4 fruit fly cellular contexts compared by ENCODE assay signal in the genomic region with DNA sequence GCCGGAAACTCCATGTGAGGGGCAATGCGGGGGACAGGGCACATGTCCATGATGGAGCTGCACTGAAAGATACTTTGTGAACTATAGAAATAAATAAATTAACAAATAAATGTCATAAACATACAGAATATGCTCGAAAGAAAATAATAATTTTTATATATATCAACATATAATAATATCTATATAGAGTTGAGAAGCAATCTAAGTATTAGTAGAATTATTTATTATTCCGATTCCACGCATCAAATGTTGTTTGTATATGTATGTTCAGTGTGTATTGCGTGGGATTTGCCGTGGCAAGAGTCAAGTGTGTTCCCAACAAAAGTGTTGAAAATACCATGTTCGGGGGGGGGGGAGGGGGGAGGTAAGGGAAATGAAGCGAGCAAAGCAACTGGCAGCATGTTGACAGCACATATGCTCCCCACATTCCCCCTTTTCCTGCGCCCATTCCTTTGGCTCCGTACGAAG.
A peak's percentile ranks its signal among the peaks of the same experiment; 100 is the strongest.
TF ChIP-seq lines count a peak whose summit lies in the region.

No protein-coding gene starts in this region.

- no peak for TF ChIP-seq CTCF in whole organism, embryonic (GFP tag; optimal IDR thresholded peaks at IDR 0.05; lab: Kevin White, UChicago)

TF ChIP-seq in whole organism, embryonic, 481 proteins besides CTCF, POLR2A, EP300 and RAD21 (continues in another document):
- TF ChIP-seq grau (tag; optimal IDR thresholded peaks at IDR 0.05; lab: Kevin White, UChicago) (peak; percentile 42), Blimp-1 (GFP tag; optimal IDR thresholded peaks at IDR 0.05; lab: Kevin White, UChicago) (peak; percentile 52), gce (GFP tag; IDR thresholded peaks at IDR 0.05; lab: Robert Waterston, UW) (no peak), Ptx1 (GFP tag; IDR thresholded peaks at IDR 0.05; lab: Robert Waterston, UW) (peak; percentile 51; the same call in 1 of the 2 replicates), tll (GFP tag; optimal IDR thresholded peaks at IDR 0.05; lab: Kevin White, UChicago) (no peak), CG16813 (GFP tag; IDR thresholded peaks at IDR 0.05; lab: Robert Waterston, UW; ENCODE audit: partially characterized antibody) (no peak), jing (GFP tag; optimal IDR thresholded peaks at IDR 0.05; lab: Kevin White, UChicago) (no peak), CG17829 (tag; optimal IDR thresholded peaks at IDR 0.05; lab: Kevin White, UChicago) (peak; percentile 66), CG8924 (tag; optimal IDR thresholded peaks at IDR 0.05; lab: Kevin White, UChicago) (peak; percentile 32), ac (GFP tag; optimal IDR thresholded peaks at IDR 0.05; lab: Kevin White, UChicago) (no peak), CG13424 (tag; optimal IDR thresholded peaks at IDR 0.05; lab: Kevin White, UChicago) (peak; percentile 6), peb (GFP tag; IDR thresholded peaks at IDR 0.05; lab: Robert Waterston, UW) (no peak), zfh2 (GFP tag; optimal IDR thresholded peaks at IDR 0.05; lab: Kevin White, UChicago) (no peak), Xrp1 (GFP tag; IDR thresholded peaks at IDR 0.05; lab: Robert Waterston, UW) (peak; percentile 70), ewg (GFP tag; optimal IDR thresholded peaks at IDR 0.05; lab: Kevin White, UChicago) (peak; percentile 13), CG14441 (GFP tag; IDR thresholded peaks at IDR 0.05; lab: Robert Waterston, UW) (no peak), CG10959 (GFP tag; IDR thresholded peaks at IDR 0.05; lab: Robert Waterston, UW) (no peak), Dp (GFP tag; optimal IDR thresholded peaks at IDR 0.05; lab: Kevin White, UChicago) (no peak), CG7556 (GFP tag; optimal IDR thresholded peaks at IDR 0.05; lab: Kevin White, UChicago) (peak; percentile 24), tgo (GFP tag; IDR thresholded peaks at IDR 0.05; lab: Robert Waterston, UW) (no peak), BEAF-32 (GFP tag; optimal IDR thresholded peaks at IDR 0.05; lab: Kevin White, UChicago) (no peak), Antp (GFP tag; optimal IDR thresholded peaks at IDR 0.05; lab: Kevin White, UChicago) (no peak)

TF ChIP-seq in whole organism, prepupa, 60 proteins besides CTCF, POLR2A, EP300 and RAD21 (continues in another document):
- TF ChIP-seq Blimp-1 (GFP tag; optimal IDR thresholded peaks at IDR 0.05; lab: Kevin White, UChicago) (no peak), CG32006 (GFP tag; optimal IDR thresholded peaks at IDR 0.05; lab: Kevin White, UChicago) (peak; percentile 61), CG15336 (GFP tag; IDR thresholded peaks at IDR 0.05; lab: Robert Waterston, UW) (peak; percentile 69), achi (GFP tag; optimal IDR thresholded peaks at IDR 0.05; lab: Kevin White, UChicago) (peak; percentile 28), CG8119 (GFP tag; IDR thresholded peaks at IDR 0.05; lab: Robert Waterston, UW) (peak; percentile 62; the same call in 2 of the 3 replicates), salr (GFP tag; optimal IDR thresholded peaks at IDR 0.05; lab: Kevin White, UChicago) (no peak), CG10631 (GFP tag; optimal IDR thresholded peaks at IDR 0.05; lab: Kevin White, UChicago) (peak; percentile 38), Ets21C (GFP tag; optimal IDR thresholded peaks at IDR 0.05; lab: Kevin White, UChicago) (no peak), CG4318 (GFP tag; optimal IDR thresholded peaks at IDR 0.05; lab: Kevin White, UChicago) (no peak), CG16779 (tag; optimal IDR thresholded peaks at IDR 0.05; lab: Kevin White, UChicago) (no peak), lz (GFP tag; optimal IDR thresholded peaks at IDR 0.05; lab: Kevin White, UChicago) (no peak), CG31627 (GFP tag; optimal IDR thresholded peaks at IDR 0.05; lab: Kevin White, UChicago) (no peak), fd59A (GFP tag; optimal IDR thresholded peaks at IDR 0.05; lab: Kevin White, UChicago) (peak; percentile 3), CG3919 (GFP tag; optimal IDR thresholded peaks at IDR 0.05; lab: Kevin White, UChicago) (peak; percentile 29), CG8319 (GFP tag; optimal IDR thresholded peaks at IDR 0.05; lab: Kevin White, UChicago) (no peak), CG11902 (GFP tag; optimal IDR thresholded peaks at IDR 0.05; lab: Kevin White, UChicago) (no peak), CG10669 (GFP tag; optimal IDR thresholded peaks at IDR 0.05; lab: Kevin White, UChicago) (peak; percentile 17), ss (GFP tag; optimal IDR thresholded peaks at IDR 0.05; lab: Kevin White, UChicago) (peak in 1 of 2 experiments; percentile 28), fkh (GFP tag; optimal IDR thresholded peaks at IDR 0.05; lab: Kevin White, UChicago) (no peak), fd85E (GFP tag; optimal IDR thresholded peaks at IDR 0.05; lab: Kevin White, UChicago) (no peak), acj6 (GFP tag; optimal IDR thresholded peaks at IDR 0.05; lab: Kevin White, UChicago) (peak; percentile 46), net (GFP tag; optimal IDR thresholded peaks at IDR 0.05; lab: Kevin White, UChicago) (no peak)

TF ChIP-seq in whole organism, pupa, 21 proteins besides CTCF, POLR2A, EP300 and RAD21:
- TF ChIP-seq Pif1B (GFP tag; optimal IDR thresholded peaks at IDR 0.05; lab: Kevin White, UChicago) (peak; percentile 12), D1 (tag; optimal IDR thresholded peaks at IDR 0.05; lab: Kevin White, UChicago) (no peak), CG9948 (tag; optimal IDR thresholded peaks at IDR 0.05; lab: Kevin White, UChicago) (peak; percentile 33), CG12605 (GFP tag; IDR thresholded peaks at IDR 0.05; lab: Robert Waterston, UW) (no peak), gl (tag; optimal IDR thresholded peaks at IDR 0.05; lab: Kevin White, UChicago) (no peak), CG8159 (tag; optimal IDR thresholded peaks at IDR 0.05; lab: Kevin White, UChicago) (no peak), CG8301 (tag; optimal IDR thresholded peaks at IDR 0.05; lab: Kevin White, UChicago) (no peak), rn (GFP tag; IDR thresholded peaks at IDR 0.05; lab: Robert Waterston, UW) (no peak), CG34367 (tag; optimal IDR thresholded peaks at IDR 0.05; lab: Kevin White, UChicago) (no peak), Pif1A (GFP tag; optimal IDR thresholded peaks at IDR 0.05; lab: Kevin White, UChicago) (no peak), CG10348 (GFP tag; IDR thresholded peaks at IDR 0.05; lab: Robert Waterston, UW) (no peak), CG4496 (GFP tag; IDR thresholded peaks at IDR 0.05; lab: Robert Waterston, UW) (no peak), CG15710 (tag; optimal IDR thresholded peaks at IDR 0.05; lab: Kevin White, UChicago) (peak; percentile 58), CG32121 (GFP tag; IDR thresholded peaks at IDR 0.05; lab: Robert Waterston, UW) (no peak; the same call in 1 of the 2 replicates), Ets98B (GFP tag; IDR thresholded peaks at IDR 0.05; lab: Robert Waterston, UW) (no peak), fd96Ca (GFP tag; IDR thresholded peaks at IDR 0.05; lab: Robert Waterston, UW) (no peak), Snoo (tag; optimal IDR thresholded peaks at IDR 0.05; lab: Kevin White, UChicago) (no peak), CG13204 (GFP tag; optimal IDR thresholded peaks at IDR 0.05; lab: Kevin White, UChicago) (no peak), EcR (GFP tag; optimal IDR thresholded peaks at IDR 0.05; lab: Kevin White, UChicago) (no peak), CG14655 (GFP tag; optimal IDR thresholded peaks at IDR 0.05; lab: Kevin White, UChicago) (peak; percentile 59), CG17806 (tag; optimal IDR thresholded peaks at IDR 0.05; lab: Kevin White, UChicago) (peak; percentile 54)

TF ChIP-seq in whole organism, wandering third instar larva, 38 proteins besides CTCF, POLR2A, EP300 and RAD21 (continues in another document):
- TF ChIP-seq Hnf4 (GFP tag; optimal IDR thresholded peaks at IDR 0.05; lab: Kevin White, UChicago) = no peak
- TF ChIP-seq OdsH (GFP tag; optimal IDR thresholded peaks at IDR 0.05; lab: Kevin White, UChicago) = peak; percentile 24
- TF ChIP-seq rgr (GFP tag; optimal IDR thresholded peaks at IDR 0.05; lab: Kevin White, UChicago) = peak; percentile 19
- TF ChIP-seq Hr78 (GFP tag; optimal IDR thresholded peaks at IDR 0.05; lab: Kevin White, UChicago) = no peak
- no peak for TF ChIP-seq brk (GFP tag; optimal IDR thresholded peaks at IDR 0.05; lab: Kevin White, UChicago)
- peak; percentile 1 for TF ChIP-seq h (GFP tag; optimal IDR thresholded peaks at IDR 0.05; lab: Kevin White, UChicago)
- TF ChIP-seq dl (GFP tag; optimal IDR thresholded peaks at IDR 0.05; lab: Kevin White, UChicago; ENCODE audit: insufficient read depth in 1 of 2, partially characterized antibody in 2 of 2) = no peak
- TF ChIP-seq ey (GFP tag; optimal IDR thresholded peaks at IDR 0.05; lab: Kevin White, UChicago) = no peak
- no peak for TF ChIP-seq N (GFP tag; optimal IDR thresholded peaks at IDR 0.05; lab: Kevin White, UChicago)
- TF ChIP-seq dsf (GFP tag; optimal IDR thresholded peaks at IDR 0.05; lab: Kevin White, UChicago; ENCODE audit: borderline replicate concordance) = no peak
- TF ChIP-seq fru (GFP tag; optimal IDR thresholded peaks at IDR 0.05; lab: Kevin White, UChicago) = no peak
- TF ChIP-seq Dif (GFP tag; optimal IDR thresholded peaks at IDR 0.05; lab: Kevin White, UChicago; ENCODE audit: partially characterized antibody) = no peak
- no peak for TF ChIP-seq Hr83 (GFP tag; optimal IDR thresholded peaks at IDR 0.05; lab: Kevin White, UChicago; ENCODE audit: poor library complexity, severe bottlenecking)
- no peak for TF ChIP-seq Mio (GFP tag; optimal IDR thresholded peaks at IDR 0.05; lab: Kevin White, UChicago)
- no peak for TF ChIP-seq Rel (GFP tag; optimal IDR thresholded peaks at IDR 0.05; lab: Kevin White, UChicago)
- TF ChIP-seq Rel (tag; optimal IDR thresholded peaks at IDR 0.05; lab: Kevin White, UChicago) = no peak
- TF ChIP-seq Dfd (GFP tag; optimal IDR thresholded peaks at IDR 0.05; lab: Kevin White, UChicago) = peak; percentile 95
- no peak for TF ChIP-seq CrebA (GFP tag; optimal IDR thresholded peaks at IDR 0.05; lab: Kevin White, UChicago; ENCODE audit: borderline replicate concordance)
- TF ChIP-seq usp (GFP tag; optimal IDR thresholded peaks at IDR 0.05; lab: Kevin White, UChicago) = no peak
- no peak for TF ChIP-seq tai (GFP tag; optimal IDR thresholded peaks at IDR 0.05; lab: Kevin White, UChicago)
- TF ChIP-seq sv (GFP tag; optimal IDR thresholded peaks at IDR 0.05; lab: Kevin White, UChicago) = no peak
- peak; percentile 47 for TF ChIP-seq psq (GFP tag; optimal IDR thresholded peaks at IDR 0.05; lab: Kevin White, UChicago)
- TF ChIP-seq Jra (GFP tag; optimal IDR thresholded peaks at IDR 0.05; lab: Kevin White, UChicago) = no peak
- no peak for TF ChIP-seq GATAd (GFP tag; optimal IDR thresholded peaks at IDR 0.05; lab: Kevin White, UChicago)
- TF ChIP-seq foxo (GFP tag; optimal IDR thresholded peaks at IDR 0.05; lab: Kevin White, UChicago) = peak in 1 of 2 experiments; percentile 40
- no peak for TF ChIP-seq Abd-B (GFP tag; optimal IDR thresholded peaks at IDR 0.05; lab: Kevin White, UChicago)
- TF ChIP-seq br (GFP tag; optimal IDR thresholded peaks at IDR 0.05; lab: Kevin White, UChicago) = no peak
- TF ChIP-seq Myc (optimal IDR thresholded peaks at IDR 0.05; lab: Kevin White, UChicago) = no peak
- no peak for TF ChIP-seq woc (GFP tag; optimal IDR thresholded peaks at IDR 0.05; lab: Kevin White, UChicago)
- peak; percentile 30 for TF ChIP-seq HLH106 (tag; optimal IDR thresholded peaks at IDR 0.05; lab: Kevin White, UChicago)
- no peak for TF ChIP-seq lola (GFP tag; optimal IDR thresholded peaks at IDR 0.05; lab: Kevin White, UChicago)
